Fruit fly (Drosophila melanogaster) whole organism, embryonic: Measurements from ENCODE around the gene CG42449.
A peak's percentile ranks its signal among the peaks of the same experiment; 100 is the strongest.

Experiments used
- Abd-B ChIP-seq: fragments of 200-800 bp; sonication (Bioruptor generic); optimal IDR thresholded peaks from 2 replicates; lab custom pipeline; 2018; ENCODE audit warnings: missing biosample characterization, mild to moderate bottlenecking, missing genetic modification characterization, moderate library complexity
- CG10274 ChIP-seq: fragments of 200-800 bp; sonication (Bioruptor generic); optimal IDR thresholded peaks from 3 replicates; lab custom pipeline; 2017; ENCODE audit warnings: missing biosample characterization, mild to moderate bottlenecking, missing genetic modification characterization
- CG10979 ChIP-seq: fragments of 200-800 bp; sonication (Bioruptor generic); optimal IDR thresholded peaks from 2 replicates; lab custom pipeline; 2018; ENCODE audit warnings: missing biosample characterization, mild to moderate bottlenecking, missing genetic modification characterization, moderate library complexity
- CG11093 ChIP-seq: fragments of 200-800 bp; sonication (Bioruptor generic); IDR thresholded peaks from 3 replicates; pipeline ENCODE4 v1.3.6; 2022; ENCODE audit warnings: missing biosample characterization, missing genetic modification characterization
- CG11504 ChIP-seq: fragments of 200-800 bp; sonication (Bioruptor generic); optimal IDR thresholded peaks from 3 replicates; lab custom pipeline; 2019; ENCODE audit warnings: missing biosample characterization, mild to moderate bottlenecking, missing genetic modification characterization, moderate library complexity
- CG14710 ChIP-seq: fragments of 200-800 bp; sonication (Bioruptor generic); optimal IDR thresholded peaks from 3 replicates; lab custom pipeline; 2019; ENCODE audit warnings: missing biosample characterization, mild to moderate bottlenecking, missing genetic modification characterization, moderate library complexity
- CG14965 ChIP-seq: fragments of 200-800 bp; sonication (Bioruptor generic); optimal IDR thresholded peaks from 2 replicates; lab custom pipeline; 2016; ENCODE audit warnings: missing biosample characterization, missing genetic modification characterization, borderline replicate concordance
- CG16815 ChIP-seq: fragments of 200-800 bp; sonication (Bioruptor generic); optimal IDR thresholded peaks from 3 replicates; lab custom pipeline; 2017; ENCODE audit warnings: missing biosample characterization, mild to moderate bottlenecking, missing genetic modification characterization
- CG17361 ChIP-seq: fragments of 200-800 bp; sonication (Bioruptor generic); IDR thresholded peaks from 3 replicates; pipeline ENCODE4 v1.3.6; 2022; ENCODE audit warnings: missing biosample characterization, missing genetic modification characterization
- CG30020 ChIP-seq: fragments of 200-800 bp; optimal IDR thresholded peaks from 2 replicates; lab custom pipeline; 2019; ENCODE audit warnings: missing biosample characterization, mild to moderate bottlenecking, missing genetic modification characterization, moderate library complexity
- CG33557 ChIP-seq: fragments of 200-800 bp; sonication (Bioruptor generic); optimal IDR thresholded peaks from 2 replicates; lab custom pipeline; 2019; ENCODE audit warnings: missing biosample characterization, mild to moderate bottlenecking, missing genetic modification characterization, moderate library complexity
- CG4328 ChIP-seq: fragments of 200-800 bp; sonication (Bioruptor generic); optimal IDR thresholded peaks from 3 replicates; lab custom pipeline; 2017; ENCODE audit warnings: missing biosample characterization, missing genetic modification reagents, missing genetic modification characterization
- CG4404 ChIP-seq: fragments of 200-800 bp; sonication (Bioruptor generic); IDR thresholded peaks from 2 replicates; pipeline ENCODE4 v1.3.6; 2022; ENCODE audit warnings: missing biosample characterization, missing genetic modification characterization
- CG5245 ChIP-seq: fragments of 200-800 bp; sonication (Bioruptor generic); optimal IDR thresholded peaks from 3 replicates; lab custom pipeline; 2016; ENCODE audit warnings: missing biosample characterization, missing genetic modification characterization
- CG6254 ChIP-seq: fragments of 200-800 bp; sonication (Bioruptor generic); optimal IDR thresholded peaks from 3 replicates; lab custom pipeline; 2017; ENCODE audit warnings: mild to moderate bottlenecking, missing biosample characterization, missing genetic modification reagents, missing genetic modification characterization
- CG7839 ChIP-seq: fragments of 200-800 bp; sonication (Bioruptor generic); optimal IDR thresholded peaks from 3 replicates; lab custom pipeline; 2018; ENCODE audit warnings: missing biosample characterization, mild to moderate bottlenecking, missing genetic modification characterization, moderate library complexity
- CG7928 ChIP-seq: fragments of 200-800 bp; sonication (Bioruptor generic); optimal IDR thresholded peaks from 2 replicates; lab custom pipeline; 2017; ENCODE audit warnings: missing biosample characterization, mild to moderate bottlenecking, missing genetic modification characterization
- CG8359 ChIP-seq: fragments of 200-800 bp; sonication (Bioruptor generic); optimal IDR thresholded peaks from 2 replicates; lab custom pipeline; 2017; ENCODE audit warnings: missing biosample characterization, mild to moderate bottlenecking, missing genetic modification characterization, borderline replicate concordance
- CG9609 ChIP-seq: fragments of 200-800 bp; sonication (Bioruptor generic); optimal IDR thresholded peaks from 3 replicates; lab custom pipeline; 2016; ENCODE audit warnings: missing biosample characterization, missing genetic modification characterization
- Dad ChIP-seq: fragments of 200-800 bp; sonication (Bioruptor generic); optimal IDR thresholded peaks from 3 replicates; lab custom pipeline; 2016; ENCODE audit warnings: missing biosample characterization, missing genetic modification characterization
- Dbx ChIP-seq: fragments of 200-800 bp; sonication (Bioruptor generic); IDR thresholded peaks from 3 replicates; pipeline ENCODE4 v1.3.6; 2022; ENCODE audit warnings: missing biosample characterization, missing genetic modification characterization
- Dip2 ChIP-seq: fragments of 200-800 bp; sonication (Bioruptor generic); IDR thresholded peaks from 2 replicates; pipeline ENCODE4 v1.3.6; 2022; ENCODE audit warnings: missing biosample characterization, missing genetic modification characterization
- E2f2 ChIP-seq: fragments of 200-800 bp; sonication (Bioruptor generic); IDR thresholded peaks from 2 replicates; pipeline ENCODE4 v1.3.6; 2022; ENCODE audit warnings: missing biosample characterization, missing genetic modification characterization
- Eip74EF ChIP-seq, 2 experiments: fragments of 200-800 bp in 1 of 2; fragments of >200 bp in 1 of 2; sonication (Bioruptor generic) in 1 of 2; optimal IDR thresholded peaks; 2 replicates each; lab custom pipeline; 2017 to 2019; ENCODE audit warnings: missing biosample characterization in 2 of 2, missing genetic modification characterization in 2 of 2, mild to moderate bottlenecking in 1 of 2, moderate library complexity in 1 of 2
- Elba2 ChIP-seq: fragments of 200-800 bp; sonication (Bioruptor generic); optimal IDR thresholded peaks from 3 replicates; lab custom pipeline; 2016; ENCODE audit warnings: missing biosample characterization, missing genetic modification characterization
- Hand ChIP-seq: fragments of 200-800 bp; sonication (Bioruptor generic); optimal IDR thresholded peaks from 2 replicates; lab custom pipeline; 2017; ENCODE audit warnings: mild to moderate bottlenecking, missing biosample characterization, missing genetic modification reagents, missing genetic modification characterization
- Hr3 ChIP-seq: fragments of 200-800 bp; sonication (Bioruptor generic); optimal IDR thresholded peaks from 3 replicates; lab custom pipeline; 2016; ENCODE audit warnings: missing biosample characterization, missing genetic modification characterization
- Hsf ChIP-seq: fragments of 200-800 bp; sonication (Bioruptor generic); optimal IDR thresholded peaks from 3 replicates; lab custom pipeline; 2016; ENCODE audit warnings: missing biosample characterization, missing genetic modification characterization
- Max ChIP-seq: fragments of 200-800 bp; sonication (Bioruptor generic); optimal IDR thresholded peaks from 2 replicates; lab custom pipeline; 2016; ENCODE audit warnings: missing biosample characterization, mild to moderate bottlenecking, missing genetic modification characterization
- Meics ChIP-seq: fragments of 200-800 bp; sonication (Bioruptor generic); optimal IDR thresholded peaks from 2 replicates; lab custom pipeline; 2017; ENCODE audit warnings: missing biosample characterization, mild to moderate bottlenecking, missing genetic modification characterization
- Mrtf ChIP-seq: fragments of 200-800 bp; sonication (Bioruptor generic); IDR thresholded peaks from 3 replicates; pipeline ENCODE4 v1.3.6; 2022; ENCODE audit warnings: missing biosample characterization, missing genetic modification characterization
- NK7.1 ChIP-seq: fragments of 200-800 bp; sonication (Bioruptor generic); optimal IDR thresholded peaks from 3 replicates; lab custom pipeline; 2016; ENCODE audit warnings: missing biosample characterization, missing genetic modification characterization
- Nf-YB ChIP-seq: fragments of 200-800 bp; sonication (Bioruptor generic); optimal IDR thresholded peaks from 3 replicates; lab custom pipeline; 2019; ENCODE audit warnings: missing biosample characterization, mild to moderate bottlenecking, missing genetic modification characterization, moderate library complexity
- Scr ChIP-seq: fragments of 200-800 bp; sonication (Bioruptor generic); IDR thresholded peaks from 2 replicates; pipeline ENCODE4 v1.3.6; 2022; ENCODE audit warnings: missing biosample characterization, missing genetic modification characterization; ENCODE audit not compliant: partially characterized antibody
- Sox102F ChIP-seq: fragments of 200-800 bp; sonication (Bioruptor generic); optimal IDR thresholded peaks from 2 replicates; lab custom pipeline; 2018; ENCODE audit warnings: missing biosample characterization, mild to moderate bottlenecking, missing genetic modification characterization, moderate library complexity
- TFAM ChIP-seq: fragments of 200-800 bp; sonication (Bioruptor generic); optimal IDR thresholded peaks from 2 replicates; lab custom pipeline; 2017; ENCODE audit warnings: missing biosample characterization, missing genetic modification characterization, inconsistent platforms
- Xrp1 ChIP-seq: fragments of 200-800 bp; sonication (Bioruptor generic); IDR thresholded peaks from 2 replicates; pipeline ENCODE4 v1.3.6; 2022; ENCODE audit warnings: missing biosample characterization, missing genetic modification characterization
- dm ChIP-seq: fragments of 200-800 bp; sonication (Bioruptor generic); optimal IDR thresholded peaks from 3 replicates; lab custom pipeline; 2016; ENCODE audit warnings: missing biosample characterization, missing genetic modification characterization
- ewg ChIP-seq: fragments of 200-800 bp; sonication (Bioruptor generic); optimal IDR thresholded peaks from 3 replicates; lab custom pipeline; 2017; ENCODE audit warnings: mild to moderate bottlenecking, missing biosample characterization, missing genetic modification reagents, missing genetic modification characterization
- ftz-f1 ChIP-seq: fragments of 200-800 bp; sonication (Bioruptor generic); optimal IDR thresholded peaks from 2 replicates; lab custom pipeline; 2016; ENCODE audit warnings: missing biosample characterization, missing genetic modification characterization
- gfzf ChIP-seq: fragments of 200-800 bp; sonication (Bioruptor generic); optimal IDR thresholded peaks from 2 replicates; lab custom pipeline; 2016; ENCODE audit warnings: missing biosample characterization, mild to moderate bottlenecking, missing genetic modification characterization, moderate library complexity
- jumu ChIP-seq: fragments of 200-800 bp; sonication (Bioruptor generic); optimal IDR thresholded peaks from 3 replicates; lab custom pipeline; 2016; ENCODE audit warnings: missing biosample characterization, missing genetic modification characterization
- lola ChIP-seq, 3 experiments: fragments of >200 bp in 2 of 3; fragments of 200-800 bp in 1 of 3; sonication (Bioruptor generic) in 1 of 3; optimal IDR thresholded peaks; 2 replicates each; lab custom pipeline; 2017 to 2019; ENCODE audit warnings: missing biosample characterization in 3 of 3, missing genetic modification characterization in 3 of 3, mild to moderate bottlenecking in 1 of 3, moderate library complexity in 1 of 3
- p53 ChIP-seq: fragments of 200-800 bp; sonication (Bioruptor generic); optimal IDR thresholded peaks from 2 replicates; lab custom pipeline; 2016; ENCODE audit warnings: missing biosample characterization, missing genetic modification characterization
- pros ChIP-seq: fragments of 200-800 bp; sonication (Bioruptor generic); optimal IDR thresholded peaks from 3 replicates; lab custom pipeline; 2019; ENCODE audit warnings: missing biosample characterization, mild to moderate bottlenecking, missing genetic modification characterization, moderate library complexity
- ranshi ChIP-seq: fragments of 200-800 bp; sonication (Bioruptor generic); IDR thresholded peaks from 2 replicates; pipeline ENCODE4 v1.3.6; 2022; ENCODE audit warnings: missing biosample characterization, missing genetic modification characterization
- repo ChIP-seq: fragments of 200-800 bp; sonication (Bioruptor generic); optimal IDR thresholded peaks from 2 replicates; lab custom pipeline; 2016; ENCODE audit warnings: missing biosample characterization, missing genetic modification characterization
- schlank ChIP-seq: fragments of 200-800 bp; sonication (Bioruptor generic); optimal IDR thresholded peaks from 2 replicates; lab custom pipeline; 2018; ENCODE audit warnings: missing biosample characterization, mild to moderate bottlenecking, missing genetic modification characterization
- sug ChIP-seq: fragments of 200-800 bp; optimal IDR thresholded peaks from 2 replicates; lab custom pipeline; 2019; ENCODE audit warnings: missing biosample characterization, mild to moderate bottlenecking, missing genetic modification characterization, moderate library complexity
- vfl ChIP-seq: fragments of 200-800 bp; sonication (Bioruptor generic); optimal IDR thresholded peaks from 2 replicates; lab custom pipeline; 2016; ENCODE audit warnings: missing biosample characterization, missing genetic modification characterization
- vvl ChIP-seq: fragments of 200-800 bp; sonication (Bioruptor generic); IDR thresholded peaks from 2 replicates; pipeline ENCODE4 v1.3.6; 2022; ENCODE audit warnings: missing biosample characterization, missing genetic modification characterization
- yki ChIP-seq: fragments of >200 bp; optimal IDR thresholded peaks from 3 replicates; lab custom pipeline; 2018

The CG42449 gene

dm6 chrX:5678178-5678470 is 4.9 kb upstream of the CG42449 start (continued):
- TF ChIP-seq CG4328 (GFP tag; lab: Kevin White, UChicago), result no peak
- no peak for TF ChIP-seq Dbx
- TF ChIP-seq CG30020 (tag; lab: Kevin White, UChicago), result no peak
- no peak for TF ChIP-seq Sox102F
- TF ChIP-seq p53 (GFP tag; lab: Kevin White, UChicago), result no peak
- TF ChIP-seq Dip2 (GFP tag; lab: Robert Waterston, UW), result no peak
- TF ChIP-seq E2f2 (GFP tag; lab: Robert Waterston, UW), result no peak
- no peak for TF ChIP-seq Nf-YB (GFP tag; lab: Kevin White, UChicago)
- no peak for TF ChIP-seq yki (lab: Kevin White, UChicago)
- no peak for TF ChIP-seq CG7928 (GFP tag; lab: Kevin White, UChicago)
- no peak for TF ChIP-seq Hsf (GFP tag; lab: Kevin White, UChicago)
- no peak for TF ChIP-seq Abd-B (GFP tag; lab: Kevin White, UChicago)
- no peak for TF ChIP-seq repo (GFP tag; lab: Kevin White, UChicago)
- no peak for TF ChIP-seq ranshi
- no peak for TF ChIP-seq CG14965
- TF ChIP-seq CG11504 (tag; lab: Kevin White, UChicago), result no peak
- no peak; the same call in 1 of the 2 replicates for TF ChIP-seq Xrp1 (GFP tag; lab: Robert Waterston, UW)
- no peak for TF ChIP-seq vfl (GFP tag; lab: Kevin White, UChicago)
- TF ChIP-seq CG16815, result no peak
- no peak for TF ChIP-seq Scr
- no peak for TF ChIP-seq ftz-f1
- TF ChIP-seq TFAM (GFP tag; lab: Kevin White, UChicago), result no peak
- TF ChIP-seq Meics (GFP tag; lab: Kevin White, UChicago), result no peak
- peak; percentile 33; the same call in 1 of the 3 replicates for TF ChIP-seq CG17361 (GFP tag; lab: Robert Waterston, UW)
- TF ChIP-seq CG10979 (tag; lab: Kevin White, UChicago), result peak; percentile 7
- TF ChIP-seq jumu (GFP tag; lab: Kevin White, UChicago), result no peak
- no peak for TF ChIP-seq Max
- no peak for TF ChIP-seq CG11093
- TF ChIP-seq schlank (tag; lab: Kevin White, UChicago), result no peak
- peak; percentile 31 for TF ChIP-seq CG14710 (tag; lab: Kevin White, UChicago)
- no peak for TF ChIP-seq CG7839 (tag; lab: Kevin White, UChicago)
- no peak for TF ChIP-seq dm (GFP tag; lab: Kevin White, UChicago)
- TF ChIP-seq NK7.1 (GFP tag; lab: Kevin White, UChicago), result peak; percentile 1
- TF ChIP-seq Hand (GFP tag; lab: Kevin White, UChicago), result no peak
- no peak for TF ChIP-seq Hr3 (GFP tag; lab: Kevin White, UChicago)
- no peak for TF ChIP-seq sug
- TF ChIP-seq CG10274 (GFP tag; lab: Kevin White, UChicago), result no peak
- TF ChIP-seq Eip74EF (GFP tag; optimal IDR thresholded peaks at IDR 0.05; lab: Kevin White, UChicago), result no peak
- TF ChIP-seq lola (GFP tag; optimal IDR thresholded peaks at IDR 0.05; lab: Kevin White, UChicago), result no peak
- TF ChIP-seq CG33557 (GFP tag; lab: Kevin White, UChicago), result no peak
- no peak for TF ChIP-seq vvl (GFP tag; lab: Robert Waterston, UW)
- TF ChIP-seq CG6254 (GFP tag; lab: Kevin White, UChicago), result no peak
- no peak for TF ChIP-seq gfzf (GFP tag; lab: Kevin White, UChicago)
- no peak for TF ChIP-seq CG8359
- TF ChIP-seq pros, result no peak
- no peak for TF ChIP-seq CG9609 (GFP tag; lab: Kevin White, UChicago)
- TF ChIP-seq CG5245, result no peak
- no peak for TF ChIP-seq ewg (GFP tag; lab: Kevin White, UChicago)
- no peak for TF ChIP-seq Dad
- TF ChIP-seq Elba2 (GFP tag; lab: Kevin White, UChicago), result no peak
- TF ChIP-seq CG4404 (GFP tag; lab: Robert Waterston, UW), result no peak
- TF ChIP-seq Mrtf (GFP tag; lab: Robert Waterston, UW), result 0 out of 3 replicates have a peak, but pooled peaks have one; percentile 3
